Fruit fly (Drosophila melanogaster) whole organism, embryonic: Measurements from ENCODE around the gene CG11294.
A peak's percentile ranks its signal among the peaks of the same experiment; 100 is the strongest.

Experiments used
- Atf3 ChIP-seq: fragments of 200-800 bp; sonication (Bioruptor generic); optimal IDR thresholded peaks from 3 replicates; lab custom pipeline; 2016; ENCODE audit warnings: missing biosample characterization, missing genetic modification characterization
- CG10267 ChIP-seq: fragments of 200-800 bp; sonication (Bioruptor generic); optimal IDR thresholded peaks from 2 replicates; lab custom pipeline; 2018; ENCODE audit warnings: missing biosample characterization, mild to moderate bottlenecking, missing genetic modification characterization, moderate library complexity
- CG11247 ChIP-seq: fragments of 200-800 bp; sonication (Bioruptor generic); IDR thresholded peaks from 2 replicates; pipeline ENCODE4 v1.3.6; 2022; ENCODE audit warnings: missing biosample characterization, missing genetic modification characterization
- CG11696 ChIP-seq: fragments of 200-800 bp; sonication (Bioruptor generic); IDR thresholded peaks from 2 replicates; pipeline ENCODE4 v1.3.6; 2022; ENCODE audit warnings: missing biosample characterization, missing genetic modification characterization
- CG13287 ChIP-seq: fragments of 200-800 bp; sonication (Bioruptor generic); IDR thresholded peaks from 2 replicates; pipeline ENCODE4 v1.3.6; 2022; ENCODE audit warnings: missing biosample characterization, missing genetic modification characterization; ENCODE audit not compliant: partially characterized antibody
- CG15696 ChIP-seq: fragments of 200-800 bp; sonication (Bioruptor generic); optimal IDR thresholded peaks from 2 replicates; lab custom pipeline; 2019; ENCODE audit warnings: missing biosample characterization, mild to moderate bottlenecking, missing genetic modification characterization, moderate library complexity
- CG1603 ChIP-seq: fragments of 200-800 bp; sonication (Bioruptor generic); optimal IDR thresholded peaks from 2 replicates; lab custom pipeline; 2019; ENCODE audit warnings: missing biosample characterization, mild to moderate bottlenecking, missing genetic modification characterization, moderate library complexity
- CG17186 ChIP-seq: fragments of 200-800 bp; sonication (Bioruptor generic); optimal IDR thresholded peaks from 3 replicates; lab custom pipeline; 2017; ENCODE audit warnings: missing biosample characterization, missing genetic modification reagents, missing genetic modification characterization
- CG17829 ChIP-seq: fragments of 200-800 bp; optimal IDR thresholded peaks from 2 replicates; lab custom pipeline; 2019; ENCODE audit warnings: missing biosample characterization, mild to moderate bottlenecking, missing genetic modification characterization, moderate library complexity
- CG2199 ChIP-seq: fragments of 200-800 bp; sonication (Bioruptor generic); IDR thresholded peaks from 3 replicates; pipeline ENCODE4 v1.3.6; 2022; ENCODE audit warnings: missing biosample characterization, missing genetic modification characterization
- CG2678 ChIP-seq: fragments of 200-800 bp; sonication (Bioruptor generic); optimal IDR thresholded peaks from 3 replicates; lab custom pipeline; 2019; ENCODE audit warnings: missing biosample characterization, mild to moderate bottlenecking, missing genetic modification characterization, moderate library complexity
- CG30020 ChIP-seq: fragments of 200-800 bp; optimal IDR thresholded peaks from 2 replicates; lab custom pipeline; 2019; ENCODE audit warnings: missing biosample characterization, mild to moderate bottlenecking, missing genetic modification characterization, moderate library complexity
- CG31388 ChIP-seq: fragments of 200-800 bp; sonication (Bioruptor generic); optimal IDR thresholded peaks from 2 replicates; lab custom pipeline; 2016; ENCODE audit warnings: missing biosample characterization, missing genetic modification characterization
- CG3163 ChIP-seq: fragments of 200-800 bp; sonication (Bioruptor generic); optimal IDR thresholded peaks from 3 replicates; lab custom pipeline; 2016; ENCODE audit warnings: missing biosample characterization, missing genetic modification characterization
- CG32532 ChIP-seq: fragments of 200-800 bp; sonication (Bioruptor generic); IDR thresholded peaks from 2 replicates; pipeline ENCODE4 v1.3.6; 2022; ENCODE audit warnings: missing biosample characterization, missing genetic modification characterization
- CG3281 ChIP-seq: fragments of 200-800 bp; sonication (Bioruptor generic); optimal IDR thresholded peaks from 3 replicates; lab custom pipeline; 2017; ENCODE audit warnings: missing biosample characterization, mild to moderate bottlenecking, missing genetic modification characterization
- CG4328 ChIP-seq: fragments of 200-800 bp; sonication (Bioruptor generic); optimal IDR thresholded peaks from 3 replicates; lab custom pipeline; 2017; ENCODE audit warnings: missing biosample characterization, missing genetic modification reagents, missing genetic modification characterization
- CG4424 ChIP-seq: fragments of 200-800 bp; sonication (Bioruptor generic); optimal IDR thresholded peaks from 3 replicates; lab custom pipeline; 2016; ENCODE audit warnings: missing biosample characterization, missing genetic modification characterization
- CG6689 ChIP-seq: fragments of 200-800 bp; sonication (Bioruptor generic); IDR thresholded peaks from 2 replicates; pipeline ENCODE4 v1.3.6; 2022; ENCODE audit warnings: missing biosample characterization, missing genetic modification characterization
- CG7271 ChIP-seq: fragments of 200-800 bp; sonication (Bioruptor generic); optimal IDR thresholded peaks from 2 replicates; lab custom pipeline; 2018; ENCODE audit warnings: missing biosample characterization, mild to moderate bottlenecking, missing genetic modification characterization, moderate library complexity
- CG7556 ChIP-seq: fragments of 200-800 bp; sonication (Bioruptor generic); optimal IDR thresholded peaks from 2 replicates; lab custom pipeline; 2017; ENCODE audit warnings: missing biosample characterization, mild to moderate bottlenecking, missing genetic modification characterization
- CG9817 ChIP-seq: fragments of 200-800 bp; sonication (Bioruptor generic); optimal IDR thresholded peaks from 2 replicates; lab custom pipeline; 2018; ENCODE audit warnings: missing biosample characterization, mild to moderate bottlenecking, missing genetic modification characterization, moderate library complexity
- D ChIP-seq, 2 experiments: fragments of 200-800 bp in 1 of 2; fragments of >200 bp in 1 of 2; sonication (Bioruptor generic) in 1 of 2; optimal IDR thresholded peaks; 2 replicates in 1 of 2; 3 replicates in 1 of 2; lab custom pipeline; 2017; ENCODE audit warnings: mild to moderate bottlenecking in 1 of 2, missing biosample characterization in 1 of 2, missing genetic modification characterization in 1 of 2, missing genetic modification reagents in 1 of 2
- D19B ChIP-seq: fragments of 200-800 bp; sonication (Bioruptor generic); optimal IDR thresholded peaks from 2 replicates; lab custom pipeline; 2017; ENCODE audit warnings: missing biosample characterization, mild to moderate bottlenecking, missing genetic modification characterization
- E2f2 ChIP-seq: fragments of 200-800 bp; sonication (Bioruptor generic); IDR thresholded peaks from 2 replicates; pipeline ENCODE4 v1.3.6; 2022; ENCODE audit warnings: missing biosample characterization, missing genetic modification characterization
- Eip74EF ChIP-seq, 2 experiments: fragments of 200-800 bp in 1 of 2; fragments of >200 bp in 1 of 2; sonication (Bioruptor generic) in 1 of 2; optimal IDR thresholded peaks; 2 replicates each; lab custom pipeline; 2017 to 2019; ENCODE audit warnings: missing biosample characterization in 2 of 2, missing genetic modification characterization in 2 of 2, mild to moderate bottlenecking in 1 of 2, moderate library complexity in 1 of 2
- Oli ChIP-seq: fragments of 200-800 bp; sonication (Bioruptor generic); optimal IDR thresholded peaks from 2 replicates; lab custom pipeline; 2018; ENCODE audit warnings: missing biosample characterization, mild to moderate bottlenecking, missing genetic modification characterization, moderate library complexity
- PHDP ChIP-seq: fragments of 200-800 bp; sonication (Bioruptor generic); optimal IDR thresholded peaks from 3 replicates; lab custom pipeline; 2018; ENCODE audit warnings: missing biosample characterization, mild to moderate bottlenecking, missing genetic modification characterization, moderate library complexity
- Pdp1 ChIP-seq, 2 experiments: fragments of 200-800 bp; sonication (Bioruptor generic); optimal IDR thresholded peaks; 3 replicates each; lab custom pipeline; 2016; ENCODE audit warnings: missing biosample characterization in 2 of 2, missing genetic modification characterization in 2 of 2, mild to moderate bottlenecking in 1 of 2, moderate library complexity in 1 of 2
- Sox102F ChIP-seq: fragments of 200-800 bp; sonication (Bioruptor generic); optimal IDR thresholded peaks from 2 replicates; lab custom pipeline; 2018; ENCODE audit warnings: missing biosample characterization, mild to moderate bottlenecking, missing genetic modification characterization, moderate library complexity
- Xrp1 ChIP-seq: fragments of 200-800 bp; sonication (Bioruptor generic); IDR thresholded peaks from 2 replicates; pipeline ENCODE4 v1.3.6; 2022; ENCODE audit warnings: missing biosample characterization, missing genetic modification characterization
- az2 ChIP-seq: fragments of 200-800 bp; sonication (Bioruptor generic); optimal IDR thresholded peaks from 3 replicates; lab custom pipeline; 2016; ENCODE audit warnings: missing biosample characterization, missing genetic modification characterization
- bab2 ChIP-seq: fragments of 200-800 bp; sonication (Bioruptor generic); optimal IDR thresholded peaks from 2 replicates; lab custom pipeline; 2016; ENCODE audit warnings: missing biosample characterization, missing genetic modification characterization
- cg ChIP-seq: fragments of 200-800 bp; sonication (Bioruptor generic); optimal IDR thresholded peaks from 3 replicates; lab custom pipeline; 2019; ENCODE audit warnings: missing biosample characterization, mild to moderate bottlenecking, missing genetic modification characterization, moderate library complexity
- corto ChIP-seq: fragments of 200-800 bp; sonication (Bioruptor generic); optimal IDR thresholded peaks from 2 replicates; lab custom pipeline; 2016; ENCODE audit warnings: missing biosample characterization, mild to moderate bottlenecking, missing genetic modification characterization, moderate library complexity
- ken ChIP-seq: fragments of 200-800 bp; sonication (Bioruptor generic); IDR thresholded peaks from 3 replicates; pipeline ENCODE4 v1.3.6; 2022; ENCODE audit warnings: missing biosample characterization, missing genetic modification characterization
- onecut ChIP-seq: fragments of 200-800 bp; sonication (Bioruptor generic); IDR thresholded peaks from 2 replicates; pipeline ENCODE4 v1.3.6; 2022; ENCODE audit warnings: missing biosample characterization, missing genetic modification characterization
- pum ChIP-seq: fragments of 200-800 bp; sonication (Bioruptor generic); optimal IDR thresholded peaks from 2 replicates; lab custom pipeline; 2016; ENCODE audit warnings: missing biosample characterization, missing genetic modification characterization
- row ChIP-seq: fragments of 200-800 bp; sonication (Bioruptor generic); IDR thresholded peaks from 3 replicates; pipeline ENCODE4 v1.3.6; 2022; ENCODE audit warnings: missing biosample characterization, missing genetic modification characterization
- sisA ChIP-seq: fragments of 200-800 bp; sonication (Bioruptor generic); IDR thresholded peaks from 2 replicates; pipeline ENCODE4 v1.3.6; 2022; ENCODE audit warnings: missing biosample characterization, missing genetic modification characterization
- sob ChIP-seq: fragments of 200-800 bp; sonication (Bioruptor generic); IDR thresholded peaks from 2 replicates; pipeline ENCODE4 v1.3.6; 2022; ENCODE audit warnings: missing biosample characterization, missing genetic modification characterization
- ssp ChIP-seq: fragments of 200-800 bp; sonication (Bioruptor generic); IDR thresholded peaks from 2 replicates; pipeline ENCODE4 v1.3.6; 2022; ENCODE audit warnings: missing biosample characterization, missing genetic modification characterization
- sug ChIP-seq: fragments of 200-800 bp; optimal IDR thresholded peaks from 2 replicates; lab custom pipeline; 2019; ENCODE audit warnings: missing biosample characterization, mild to moderate bottlenecking, missing genetic modification characterization, moderate library complexity
- unpg ChIP-seq: fragments of 200-800 bp; sonication (Bioruptor generic); optimal IDR thresholded peaks from 3 replicates; lab custom pipeline; 2018; ENCODE audit warnings: missing biosample characterization, mild to moderate bottlenecking, missing genetic modification characterization, moderate library complexity
- vfl ChIP-seq: fragments of 200-800 bp; sonication (Bioruptor generic); optimal IDR thresholded peaks from 2 replicates; lab custom pipeline; 2016; ENCODE audit warnings: missing biosample characterization, missing genetic modification characterization
- wdn ChIP-seq: fragments of 200-800 bp; sonication (Bioruptor generic); IDR thresholded peaks from 2 replicates; pipeline ENCODE4 v1.3.6; 2022; ENCODE audit warnings: missing biosample characterization, missing genetic modification characterization
- zf30C ChIP-seq: fragments of 200-800 bp; sonication (Bioruptor generic); optimal IDR thresholded peaks from 3 replicates; lab custom pipeline; 2018; ENCODE audit warnings: missing biosample characterization, mild to moderate bottlenecking, missing genetic modification characterization

The CG11294 gene

dm6 chrX:8671348-8672298, 21.8 kb downstream of the CG11294 start (continued):
- TF ChIP-seq CG17829 (tag; lab: Kevin White, UChicago) (peak; percentile 60), row (peak; percentile 67), unpg (peak; percentile 21), D19B (GFP tag; lab: Kevin White, UChicago) (peak; percentile 15), vfl (GFP tag; lab: Kevin White, UChicago) (no peak), CG30020 (tag; lab: Kevin White, UChicago) (no peak), sob (GFP tag; lab: Robert Waterston, UW) (peak; percentile 42; the same call in 1 of the 2 replicates), E2f2 (peak; percentile 27; the same call in 1 of the 2 replicates), cg (GFP tag; lab: Kevin White, UChicago) (no peak), CG2678 (tag; lab: Kevin White, UChicago) (peak; percentile 40), CG10267 (tag; lab: Kevin White, UChicago) (peak; percentile 55), onecut (GFP tag; lab: Robert Waterston, UW) (peak; percentile 57; the same call in 1 of the 2 replicates), CG4424 (peak; percentile 33), zf30C (GFP tag; lab: Kevin White, UChicago) (peak; percentile 52), CG3163 (GFP tag; lab: Kevin White, UChicago) (no peak), CG7556 (GFP tag; lab: Kevin White, UChicago) (peak; percentile 18), CG17186 (no peak), CG15696 (tag; lab: Kevin White, UChicago) (peak; percentile 50), CG7271 (tag; lab: Kevin White, UChicago) (no peak), corto (GFP tag; lab: Kevin White, UChicago) (no peak), bab2 (GFP tag; lab: Kevin White, UChicago) (peak; percentile 59), CG3281 (no peak), Oli (tag; lab: Kevin White, UChicago) (peak; percentile 21), pum (GFP tag; lab: Kevin White, UChicago) (peak; percentile 6), ken (GFP tag; lab: Robert Waterston, UW) (peak; percentile 76), Pdp1 (GFP tag; optimal IDR thresholded peaks at IDR 0.05; lab: Kevin White, UChicago) (peak in 1 of 2 experiments; percentile 29), Sox102F (GFP tag; lab: Kevin White, UChicago) (peak; percentile 59), CG1603 (tag; lab: Kevin White, UChicago) (peak; percentile 42), CG2199 (GFP tag; lab: Robert Waterston, UW) (peak; percentile 28; the same call in 1 of the 3 replicates), wdn (no peak), CG13287 (GFP tag; lab: Robert Waterston, UW) (no peak), Xrp1 (GFP tag; lab: Robert Waterston, UW) (peak; percentile 79), ssp (peak; percentile 32; the same call in 1 of the 2 replicates), CG6689 (GFP tag; lab: Robert Waterston, UW) (peak; percentile 68; the same call in 1 of the 2 replicates), CG31388 (GFP tag; lab: Kevin White, UChicago) (no peak), sug (tag; lab: Kevin White, UChicago) (no peak), CG11247 (GFP tag; lab: Robert Waterston, UW) (peak; percentile 27; the same call in 1 of the 2 replicates), az2 (GFP tag; lab: Kevin White, UChicago) (peak; percentile 27), D (optimal IDR thresholded peaks at IDR 0.05; lab: Kevin White, UChicago) (no peak), D (GFP tag; optimal IDR thresholded peaks at IDR 0.05; lab: Kevin White, UChicago) (peak; percentile 45), CG4328 (GFP tag; lab: Kevin White, UChicago) (no peak), sisA (peak; percentile 65), Atf3 (GFP tag; lab: Kevin White, UChicago) (peak; percentile 19), Eip74EF (GFP tag; optimal IDR thresholded peaks at IDR 0.05; lab: Kevin White, UChicago) (no peak), CG9817 (tag; lab: Kevin White, UChicago) (no peak), CG32532 (GFP tag; lab: Robert Waterston, UW) (no peak), PHDP (peak; percentile 4), CG11696 (GFP tag; lab: Robert Waterston, UW) (no peak)
